Worm (Caenorhabditis elegans): ENCODE results near the gene pat-2.

DNA sequence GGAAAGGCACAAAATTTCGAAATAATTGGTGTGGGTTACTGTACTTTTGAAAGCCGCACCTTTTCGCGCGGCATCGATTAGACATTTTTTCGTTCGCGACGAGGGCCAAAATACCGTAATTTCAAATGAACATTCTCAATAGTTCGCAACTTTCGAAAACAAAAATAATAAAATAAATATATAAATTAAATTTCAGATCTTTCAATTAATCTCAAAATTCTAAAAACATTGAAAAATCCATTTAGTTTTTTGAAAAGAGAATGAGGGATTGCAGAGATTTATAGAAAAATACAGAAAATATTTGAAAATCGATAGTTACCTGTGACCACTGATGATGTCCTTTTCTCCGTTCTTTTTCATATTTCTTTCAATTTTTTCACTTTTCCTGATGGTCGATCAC is 32.6 kb upstream of the pat-2 start, which contains the start of gene K02D10.8:
- no peak for TF ChIP-seq ama-1 (optimal IDR thresholded peaks at IDR 0.05)
- TF ChIP-seq nhr-25 (tag; optimal IDR thresholded peaks at IDR 0.05), result no peak
- TF ChIP-seq ceh-82 (tag; optimal IDR thresholded peaks at IDR 0.05), result no peak
- no peak for TF ChIP-seq nhr-23 (tag; optimal IDR thresholded peaks at IDR 0.05)
- TF ChIP-seq lin-15B (tag; optimal IDR thresholded peaks at IDR 0.05), result no peak
- TF ChIP-seq mdl-1 (tag; optimal IDR thresholded peaks at IDR 0.05), result no peak
- no peak for TF ChIP-seq skn-1 (tag; optimal IDR thresholded peaks at IDR 0.05)
- no peak for TF ChIP-seq lin-39 (tag; optimal IDR thresholded peaks at IDR 0.05)
- no peak for TF ChIP-seq nhr-237 (tag; optimal IDR thresholded peaks at IDR 0.05)
- no peak for TF ChIP-seq egl-27 (tag; optimal IDR thresholded peaks at IDR 0.05)
- no peak for TF ChIP-seq pha-4 (tag; optimal IDR thresholded peaks at IDR 0.05)

Data from whole organism, L3 larva.